Worm (Caenorhabditis elegans): ENCODE results near the gene gab-1.

DNA sequence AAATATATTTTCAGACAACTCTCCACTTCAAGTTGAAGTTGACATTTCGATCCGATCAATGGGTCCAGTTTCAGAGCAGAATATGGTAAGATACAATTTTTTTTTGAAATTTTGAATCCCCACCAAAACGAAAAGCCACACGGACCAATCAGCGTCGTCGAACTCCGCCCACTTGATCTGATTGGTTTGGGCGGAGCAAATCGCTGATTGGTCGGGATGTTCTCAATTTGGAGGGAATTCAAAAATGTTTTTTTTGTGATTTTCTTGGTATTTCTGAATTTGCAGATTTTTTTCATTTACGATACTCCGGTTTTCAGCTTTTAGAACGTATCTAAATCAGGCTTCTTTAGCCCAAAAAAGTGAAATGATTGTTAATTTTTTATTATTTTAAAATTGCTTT lies 5.9 kb upstream of the gab-1 start:
- TF ChIP-seq dmd-9 (GFP tag; IDR thresholded peaks at IDR 0.05) (no peak), daf-8 (GFP tag; IDR thresholded peaks at IDR 0.05) (no peak), unc-62 (GFP tag; optimal IDR thresholded peaks at IDR 0.05 in 1 of 2) (no peak), unc-62 (tag; optimal IDR thresholded peaks at IDR 0.05) (no peak), pha-4 (GFP tag; IDR thresholded peaks at IDR 0.05) (no peak), pha-4 (tag; optimal IDR thresholded peaks at IDR 0.05) (no peak), F10B5.3 (tag; optimal IDR thresholded peaks at IDR 0.05) (no peak), ama-1 (optimal IDR thresholded peaks at IDR 0.05) (no peak), R02D3.7 (tag; optimal IDR thresholded peaks at IDR 0.05) (no peak), nhr-6 (tag; optimal IDR thresholded peaks at IDR 0.05) (no peak), ceh-28 (tag; optimal IDR thresholded peaks at IDR 0.05) (no peak), daf-12 (tag; optimal IDR thresholded peaks at IDR 0.05) (no peak), zag-1 (tag; optimal IDR thresholded peaks at IDR 0.05) (no peak), aly-2 (tag; optimal IDR thresholded peaks at IDR 0.05) (no peak), nhr-28 (tag; optimal IDR thresholded peaks at IDR 0.05) (no peak), hif-1 (tag; optimal IDR thresholded peaks at IDR 0.05) (no peak)

Data from whole organism, L4 larva.